Worm (Caenorhabditis elegans) whole organism, L1 larva: Measurements from ENCODE around the gene atg-7.

ENCODE experiments used
- ama-1 ChIP-seq: fragments of 150-350 bp; optimal IDR thresholded peaks from 2 replicates; lab custom pipeline; 2014
- lin-15B ChIP-seq: fragments of 150-350 bp; sonication (generic microtip); optimal IDR thresholded peaks from 3 replicates; lab custom pipeline; 2014; ENCODE audit warnings: missing biosample characterization, missing genetic modification characterization
- lin-39 ChIP-seq: fragments of 150-350 bp; optimal IDR thresholded peaks from 2 replicates; lab custom pipeline; 2014; ENCODE audit warnings: missing biosample characterization, missing genetic modification reagents, missing genetic modification characterization
- lsy-2 ChIP-seq, 2 experiments: fragments of 150-350 bp; optimal IDR thresholded peaks; 2 replicates each; lab custom pipeline; 2014; ENCODE audit warnings: missing biosample characterization in 2 of 2, missing genetic modification characterization in 2 of 2
- nhr-237 ChIP-seq: fragments of 150-350 bp; optimal IDR thresholded peaks from 2 replicates; lab custom pipeline; 2014; ENCODE audit warnings: missing biosample characterization, missing genetic modification characterization

- no peak for TF ChIP-seq lin-15B
- no peak for TF ChIP-seq nhr-237 (tag; lab: Kevin White, UChicago)
- no peak for TF ChIP-seq lin-39 (tag; lab: Kevin White, UChicago)
- TF ChIP-seq ama-1 (lab: Kevin White, UChicago), result no peak
- peak in 1 of 2 experiments; percentile 37 for TF ChIP-seq lsy-2 (tag; optimal IDR thresholded peaks at IDR 0.05; lab: Kevin White, UChicago)
These were observed 11.7 kb upstream of the atg-7 start, which contains the start of gene bcc-1 for ce11 chrIV:11092502-11093080.
